Worm (Caenorhabditis elegans) whole organism, young adult: ENCODE data around the gene C50C3.12.

Experiments
- B0019.2 ChIP-seq: fragments of 200-800 bp; sonication (Bioruptor generic); conservative IDR thresholded peaks from 2 replicates; pipeline ENCODE4 v1.3.6; 2022; ENCODE audit warnings: missing genetic modification reagents, missing genetic modification characterization, missing compliant biosample characterization
- F57A8.1 ChIP-seq: fragments of 200-800 bp; sonication (Bioruptor generic); optimal IDR thresholded peaks from 2 replicates; lab custom pipeline; 2018; ENCODE audit warnings: mild to moderate bottlenecking, missing genetic modification characterization, moderate library complexity, missing compliant biosample characterization
- akir-1 ChIP-seq: fragments of 200-800 bp; sonication (Bioruptor generic); optimal IDR thresholded peaks from 2 replicates; lab custom pipeline; 2018; ENCODE audit warnings: mild to moderate bottlenecking, missing genetic modification characterization, moderate library complexity, missing compliant biosample characterization
- egl-18 ChIP-seq: fragments of 200-800 bp; sonication (Bioruptor generic); IDR thresholded peaks from 2 replicates; pipeline ENCODE4 v1.3.6; 2022; ENCODE audit warnings: missing genetic modification reagents, missing genetic modification characterization, missing compliant biosample characterization
- egl-44 ChIP-seq: fragments of 200-800 bp; sonication (Bioruptor generic); IDR thresholded peaks from 2 replicates; pipeline ENCODE4 v1.3.6; 2022; ENCODE audit warnings: missing genetic modification reagents, missing genetic modification characterization, missing compliant biosample characterization
- hlh-12 ChIP-seq: sonication (generic microtip); optimal IDR thresholded peaks from 2 replicates; lab custom pipeline; 2016; ENCODE audit warnings: missing genetic modification characterization, missing compliant biosample characterization
- hrde-1 ChIP-seq: sonication (generic microtip); optimal IDR thresholded peaks from 2 replicates; lab custom pipeline; 2016; ENCODE audit warnings: missing genetic modification characterization, mild to moderate bottlenecking, missing compliant biosample characterization, moderate library complexity, missing genotype, missing genetic modification reagents, borderline replicate concordance
- lag-1 ChIP-seq: fragments of 200-800 bp; sonication (Bioruptor generic); IDR thresholded peaks from 2 replicates; pipeline ENCODE4 v1.3.6; 2022; ENCODE audit warnings: missing genetic modification reagents, missing genetic modification characterization, missing compliant biosample characterization
- madf-8 ChIP-seq: fragments of 200-800 bp; sonication (Bioruptor generic); conservative IDR thresholded peaks from 2 replicates; pipeline ENCODE4 v1.3.6; 2022; ENCODE audit warnings: missing genetic modification reagents, missing genetic modification characterization, missing compliant biosample characterization
- sea-2 ChIP-seq: fragments of 200-800 bp; sonication (Bioruptor generic); IDR thresholded peaks from 2 replicates; pipeline ENCODE4 v1.3.6; 2022; ENCODE audit warnings: missing genetic modification characterization, missing compliant biosample characterization
- unc-130 ChIP-seq: sonication (generic microtip); optimal IDR thresholded peaks from 2 replicates; lab custom pipeline; 2016; ENCODE audit warnings: missing genetic modification reagents, missing genetic modification characterization, missing compliant biosample characterization
- zim-3 ChIP-seq: sonication (generic microtip); optimal IDR thresholded peaks from 2 replicates; lab custom pipeline; 2017; ENCODE audit warnings: mild to moderate bottlenecking, missing genetic modification characterization, moderate library complexity, missing compliant biosample characterization
- ztf-6 ChIP-seq: fragments of 200-800 bp; sonication (Bioruptor generic); IDR thresholded peaks from 2 replicates; pipeline ENCODE4 v1.3.6; 2022; ENCODE audit warnings: missing genetic modification reagents, missing genetic modification characterization, missing compliant biosample characterization

DNA sequence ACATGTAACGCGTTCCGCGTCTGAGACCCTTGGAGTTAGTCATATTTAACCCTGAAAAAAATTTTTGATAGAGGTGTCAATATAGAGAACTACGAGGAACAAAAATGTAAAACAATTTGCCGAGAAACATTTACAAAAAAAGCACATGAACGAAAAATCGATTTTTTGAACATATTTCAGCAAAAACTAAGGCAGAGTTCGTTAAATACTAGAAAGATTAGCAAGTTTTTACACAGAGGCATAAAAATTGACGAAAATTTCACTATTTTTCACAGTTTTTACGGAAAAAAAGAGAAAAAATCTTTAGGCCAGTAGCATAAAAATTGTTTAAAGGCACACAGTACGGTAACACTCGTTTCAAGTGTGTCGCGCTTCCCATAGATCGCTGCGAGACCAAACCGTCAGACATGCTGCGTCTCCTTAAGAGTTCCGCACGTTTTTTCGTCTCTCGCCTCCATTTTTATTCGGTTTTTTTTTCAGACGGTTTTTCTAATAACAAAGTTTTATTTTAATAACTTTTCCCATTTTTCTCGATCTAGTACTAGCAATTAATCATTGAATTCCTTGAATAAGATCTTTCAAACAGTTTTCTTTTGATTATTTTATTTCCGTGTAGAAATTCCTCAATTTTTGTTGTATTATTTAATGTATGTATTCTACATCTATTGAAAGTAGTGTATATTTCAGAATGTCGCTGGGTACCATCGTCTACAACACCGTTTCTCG, 46.0 kb upstream of the C50C3.12 start, which contains the start of the genes rpl-21 and C14B9.10:
- TF ChIP-seq ztf-6 (no peak), B0019.2 (GFP tag; lab: Robert Waterston, UW) (0 out of 2 replicates have a peak, but pooled peaks have one; percentile 4), hrde-1 (no peak), unc-130 (GFP tag; lab: Kevin White, UChicago) (peak; percentile 34), F57A8.1 (GFP tag; lab: Kevin White, UChicago) (no peak), lag-1 (GFP tag; lab: Robert Waterston, UW) (no peak), sea-2 (GFP tag; lab: Robert Waterston, UW) (no peak), zim-3 (tag; lab: Kevin White, UChicago) (no peak), egl-18 (GFP tag; lab: Robert Waterston, UW) (no peak), hlh-12 (tag; lab: Kevin White, UChicago) (no peak), madf-8 (peak; percentile 53), akir-1 (GFP tag; lab: Kevin White, UChicago) (no peak), egl-44 (GFP tag; lab: Robert Waterston, UW) (no peak)
